Worm (Caenorhabditis elegans): ENCODE data around the gene flor-1.

DNA sequence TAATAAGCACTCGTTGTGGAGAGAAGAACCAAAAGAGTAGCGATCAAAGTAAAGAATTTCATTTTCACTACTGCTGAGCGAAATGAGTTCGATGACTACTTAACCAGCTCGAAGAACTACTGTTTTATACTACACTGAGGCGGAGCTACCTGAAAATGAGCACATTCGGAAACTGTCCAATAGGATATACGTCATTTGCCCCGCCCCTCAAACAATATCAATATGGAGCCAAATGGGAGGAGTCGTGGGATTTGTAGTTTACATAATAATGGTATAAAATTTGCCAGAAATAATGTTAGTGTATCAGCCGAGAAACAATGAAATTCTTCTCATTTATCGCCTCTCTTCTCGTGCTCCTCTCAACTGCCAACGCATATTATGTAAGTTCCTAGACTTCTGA is 30.0 kb downstream of the flor-1 start, which contains the start of the genes C01G10.5 and C01G10.4:
- no peak for TF ChIP-seq unc-39 (tag; optimal IDR thresholded peaks at IDR 0.05)
- no peak for TF ChIP-seq egl-5 (tag; optimal IDR thresholded peaks at IDR 0.05)
- no peak for TF ChIP-seq ztf-11 (tag; optimal IDR thresholded peaks at IDR 0.05)
- no peak for TF ChIP-seq R02D3.7 (tag; optimal IDR thresholded peaks at IDR 0.05)
- TF ChIP-seq snpc-4 (tag; optimal IDR thresholded peaks at IDR 0.05): no peak
- no peak for TF ChIP-seq pha-4 (tag; optimal IDR thresholded peaks at IDR 0.05)
- no peak for TF ChIP-seq ama-1 (optimal IDR thresholded peaks at IDR 0.05)

All from whole organism, L3 larva.